Worm (Caenorhabditis elegans) whole organism, late embryonic: ENCODE results near the gene mrpl-51.
A peak's percentile ranks its signal among the peaks of the same experiment; 100 is the strongest.

ENCODE experiments used
- C08G9.2 ChIP-seq: sonication (generic microtip); optimal IDR thresholded peaks from 2 replicates; lab custom pipeline; 2016; ENCODE audit warnings: mild to moderate bottlenecking, missing genetic modification characterization, moderate library complexity, missing compliant biosample characterization
- F13H6.1 ChIP-seq: sonication (generic microtip); optimal IDR thresholded peaks from 2 replicates; lab custom pipeline; 2016; ENCODE audit warnings: missing genetic modification characterization, missing compliant biosample characterization
- K02D7.2 ChIP-seq: sonication (generic microtip); optimal IDR thresholded peaks from 2 replicates; lab custom pipeline; 2017; ENCODE audit warnings: mild to moderate bottlenecking, missing genetic modification characterization, missing compliant biosample characterization
- ahr-1 ChIP-seq: sonication (generic microtip); optimal IDR thresholded peaks from 2 replicates; lab custom pipeline; 2016; ENCODE audit warnings: missing genetic modification characterization, missing compliant biosample characterization
- ceh-14 ChIP-seq: sonication (generic microtip); optimal IDR thresholded peaks from 2 replicates; lab custom pipeline; 2016; ENCODE audit warnings: missing genotype, missing genetic modification characterization, missing compliant biosample characterization
- ceh-30 ChIP-seq: fragments of 150-350 bp; optimal IDR thresholded peaks from 2 replicates; lab custom pipeline; 2014; ENCODE audit warnings: missing biosample characterization, missing genetic modification characterization
- ceh-31 ChIP-seq: sonication (generic microtip); optimal IDR thresholded peaks from 2 replicates; lab custom pipeline; 2016; ENCODE audit warnings: missing genetic modification characterization, missing compliant biosample characterization
- ceh-48 ChIP-seq: sonication (generic microtip); optimal IDR thresholded peaks from 2 replicates; lab custom pipeline; 2016; ENCODE audit warnings: missing genetic modification characterization, inconsistent platforms, missing compliant biosample characterization
- ceh-6 ChIP-seq: fragments of 200-800 bp; sonication (Bioruptor generic); optimal IDR thresholded peaks from 2 replicates; lab custom pipeline; 2018; ENCODE audit warnings: mild to moderate bottlenecking, missing genetic modification characterization, missing compliant biosample characterization
- elt-2 ChIP-seq: sonication (generic microtip); optimal IDR thresholded peaks from 2 replicates; lab custom pipeline; 2016; ENCODE audit warnings: missing genetic modification reagents, missing genetic modification characterization, missing compliant biosample characterization
- gmeb-2 ChIP-seq: sonication (generic microtip); optimal IDR thresholded peaks from 2 replicates; lab custom pipeline; 2016; ENCODE audit warnings: missing genetic modification characterization, inconsistent platforms, missing compliant biosample characterization
- hlh-15 ChIP-seq: sonication (generic microtip); optimal IDR thresholded peaks from 2 replicates; lab custom pipeline; 2016; ENCODE audit warnings: missing genetic modification characterization, missing compliant biosample characterization
- hlh-30 ChIP-seq: sonication (generic microtip); optimal IDR thresholded peaks from 2 replicates; lab custom pipeline; 2017; ENCODE audit warnings: antibody characterized with exemption, missing genetic modification characterization, missing compliant biosample characterization; ENCODE audit not compliant: insufficient read depth
- lim-6 ChIP-seq: sonication (generic microtip); optimal IDR thresholded peaks from 2 replicates; lab custom pipeline; 2016; ENCODE audit warnings: missing genetic modification characterization, missing compliant biosample characterization
- lin-11 ChIP-seq: fragments of 200-800 bp; sonication (Bioruptor generic); optimal IDR thresholded peaks from 2 replicates; lab custom pipeline; 2018; ENCODE audit warnings: mild to moderate bottlenecking, missing genetic modification characterization, missing compliant biosample characterization
- mec-3 ChIP-seq: sonication (generic microtip); optimal IDR thresholded peaks from 2 replicates; lab custom pipeline; 2016; ENCODE audit warnings: borderline replicate concordance, missing genetic modification characterization, missing compliant biosample characterization
- odd-2 ChIP-seq: sonication (generic microtip); optimal IDR thresholded peaks from 2 replicates; lab custom pipeline; 2017; ENCODE audit warnings: antibody characterized with exemption, mild to moderate bottlenecking, missing genetic modification characterization, missing compliant biosample characterization
- pax-1 ChIP-seq: fragments of 150-350 bp; optimal IDR thresholded peaks from 2 replicates; lab custom pipeline; 2014; ENCODE audit warnings: missing biosample characterization, missing genetic modification characterization
- pqm-1 ChIP-seq: sonication (generic microtip); optimal IDR thresholded peaks from 2 replicates; lab custom pipeline; 2016; ENCODE audit warnings: missing genetic modification characterization, missing compliant biosample characterization
- ref-2 ChIP-seq: sonication (generic microtip); optimal IDR thresholded peaks from 2 replicates; lab custom pipeline; 2016; ENCODE audit warnings: missing genetic modification characterization, missing compliant biosample characterization
- rnt-1 ChIP-seq: sonication (generic microtip); optimal IDR thresholded peaks from 2 replicates; lab custom pipeline; 2016; ENCODE audit warnings: missing genetic modification characterization, missing compliant biosample characterization
- sdc-2 ChIP-seq: sonication (generic microtip); optimal IDR thresholded peaks from 2 replicates; lab custom pipeline; 2016; ENCODE audit warnings: missing genotype, missing genetic modification characterization, missing compliant biosample characterization
- sox-4 ChIP-seq: sonication (generic microtip); optimal IDR thresholded peaks from 2 replicates; lab custom pipeline; 2017; ENCODE audit warnings: mild to moderate bottlenecking, missing genetic modification characterization, inconsistent platforms, missing compliant biosample characterization
- syd-9 ChIP-seq: sonication (generic microtip); optimal IDR thresholded peaks from 2 replicates; lab custom pipeline; 2016; ENCODE audit warnings: mild to moderate bottlenecking, missing genetic modification characterization, moderate library complexity, missing compliant biosample characterization
- tbx-2 ChIP-seq: sonication (generic microtip); optimal IDR thresholded peaks from 2 replicates; lab custom pipeline; 2016; ENCODE audit warnings: missing genetic modification characterization, missing compliant biosample characterization
- tbx-7 ChIP-seq: sonication (generic microtip); optimal IDR thresholded peaks from 2 replicates; lab custom pipeline; 2016; ENCODE audit warnings: missing genotype, missing genetic modification characterization, missing compliant biosample characterization
- unc-42 ChIP-seq: sonication (generic microtip); optimal IDR thresholded peaks from 2 replicates; lab custom pipeline; 2016; ENCODE audit warnings: missing genotype, missing genetic modification characterization, missing compliant biosample characterization
- unc-55 ChIP-seq: sonication (generic microtip); optimal IDR thresholded peaks from 2 replicates; lab custom pipeline; 2017; ENCODE audit warnings: missing biosample characterization, missing genetic modification reagents, missing genetic modification characterization
- unc-86 ChIP-seq: sonication (generic microtip); optimal IDR thresholded peaks from 2 replicates; lab custom pipeline; 2016; ENCODE audit warnings: missing genetic modification characterization, missing compliant biosample characterization

Gene mrpl-51

ce11 chrIV:12047552-12048347 is 16.6 kb downstream of the mrpl-51 start, which contains the start of gene T12G3.4:
TSS of gene T12G3.4 (plus strand) at chrIV:12048256.
- no peak for TF ChIP-seq F13H6.1 (tag; lab: Kevin White, UChicago)
- no peak for TF ChIP-seq elt-2 (tag; lab: Kevin White, UChicago)
- TF ChIP-seq, all 69 proteins: peak for 0

ce11 chrIV:12051049-12051792 is 20.1 kb downstream of the mrpl-51 start, which contains the start of the genes bre-5 and spt-5:
TSS of gene bre-5 (minus strand) at chrIV:12051215.
TSS of gene spt-5 (plus strand) at chrIV:12051491.
- TF ChIP-seq sox-4 (no peak), unc-86 (tag; lab: Kevin White, UChicago) (no peak)

- no peak for TF ChIP-seq hlh-30 (tag; lab: Kevin White, UChicago)
- no peak for TF ChIP-seq tbx-7 (tag; lab: Kevin White, UChicago)
- TF ChIP-seq ceh-48 (tag; lab: Kevin White, UChicago) = no peak
- no peak for TF ChIP-seq elt-2 (tag; lab: Kevin White, UChicago)
- TF ChIP-seq lim-6 (tag; lab: Kevin White, UChicago) = no peak
- no peak for TF ChIP-seq ceh-30 (tag; lab: Kevin White, UChicago)
These were observed 21.3 kb downstream of the mrpl-51 start for ce11 chrIV:12052461-12052860.

ce11 chrIV:12056603-12057002 is 25.5 kb downstream of the mrpl-51 start, which contains the start of gene K08E4.2:
TSS of gene K08E4.2 (minus strand) at chrIV:12056656.
- TF ChIP-seq ceh-6 (GFP tag; lab: Kevin White, UChicago) (no peak), syd-9 (tag; lab: Kevin White, UChicago) (no peak), C08G9.2 (tag; lab: Kevin White, UChicago) (no peak), K02D7.2 (tag; lab: Kevin White, UChicago) (no peak), ceh-30 (tag; lab: Kevin White, UChicago) (no peak), ceh-31 (tag; lab: Kevin White, UChicago) (no peak), gmeb-2 (tag; lab: Kevin White, UChicago) (no peak)

ce11 chrIV:12057508-12057907 is 26.4 kb downstream of the mrpl-51 start, which contains the start of gene K08E4.3:
TSS of gene K08E4.3 (plus strand) at chrIV:12057742.
- TF ChIP-seq unc-55 (GFP tag; lab: Kevin White, UChicago) (peak; percentile 57), unc-42 (tag; lab: Kevin White, UChicago) (no peak), odd-2 (no peak), sdc-2 (tag; lab: Kevin White, UChicago) (no peak), hlh-15 (tag; lab: Kevin White, UChicago) (no peak)

ce11 chrIV:12061229-12061628 is 30.1 kb downstream of the mrpl-51 start, which contains the start of gene K08E4.8:
TSS of gene K08E4.8 (minus strand) at chrIV:12061329.
- no peak for TF ChIP-seq gmeb-2 (tag; lab: Kevin White, UChicago)
- TF ChIP-seq ahr-1 (tag; lab: Kevin White, UChicago) = no peak
- TF ChIP-seq pqm-1 (tag; lab: Kevin White, UChicago) = no peak
- no peak for TF ChIP-seq K02D7.2 (tag; lab: Kevin White, UChicago)
- no peak for TF ChIP-seq ceh-14 (tag; lab: Kevin White, UChicago)
- TF ChIP-seq unc-55 (GFP tag; lab: Kevin White, UChicago) = no peak
- no peak for TF ChIP-seq odd-2
- TF ChIP-seq lin-11 (tag; lab: Kevin White, UChicago) = no peak
- no peak for TF ChIP-seq sdc-2 (tag; lab: Kevin White, UChicago)
- no peak for TF ChIP-seq tbx-2 (tag; lab: Kevin White, UChicago)

- TF ChIP-seq ref-2 (tag; lab: Kevin White, UChicago) = no peak
- no peak for TF ChIP-seq C08G9.2 (tag; lab: Kevin White, UChicago)
- TF ChIP-seq pax-1 (tag; lab: Kevin White, UChicago) = no peak
- TF ChIP-seq mec-3 (tag; lab: Kevin White, UChicago) = no peak
- TF ChIP-seq odd-2 = no peak
- TF ChIP-seq rnt-1 (tag; lab: Kevin White, UChicago) = no peak
These were observed 37.5 kb downstream of the mrpl-51 start, which contains the start of gene bath-37 for ce11 chrIV:12068590-12068989. TSS of gene bath-37 (plus strand) at chrIV:12068890.
